Fruit fly (Drosophila melanogaster) whole organism, adult: ENCODE results near the gene B-H2.

Experiments
- CG12768 ChIP-seq: fragments of 200-800 bp; sonication (Bioruptor generic); optimal IDR thresholded peaks from 2 replicates; lab custom pipeline; 2017; ENCODE audit warnings: missing biosample characterization, missing genetic modification characterization, mild to moderate bottlenecking, moderate library complexity, missing genetic modification reagents
- CG14711 ChIP-seq: fragments of 200-800 bp; sonication (Bioruptor generic); optimal IDR thresholded peaks from 2 replicates; lab custom pipeline; 2018; ENCODE audit warnings: missing biosample characterization, mild to moderate bottlenecking, missing genetic modification characterization, moderate library complexity
- CG1620 ChIP-seq: fragments of 200-800 bp; sonication (Bioruptor generic); optimal IDR thresholded peaks from 2 replicates; lab custom pipeline; 2016; ENCODE audit warnings: missing biosample characterization, missing genetic modification characterization
- CG7045 ChIP-seq: fragments of 200-800 bp; sonication (Bioruptor generic); optimal IDR thresholded peaks from 2 replicates; lab custom pipeline; 2017; ENCODE audit warnings: missing biosample characterization, mild to moderate bottlenecking, missing genetic modification characterization
- cic ChIP-seq: fragments of 200-800 bp; sonication (Bioruptor generic); optimal IDR thresholded peaks from 2 replicates; lab custom pipeline; 2017; ENCODE audit warnings: missing biosample characterization, mild to moderate bottlenecking, missing genetic modification characterization, moderate library complexity
- cnc ChIP-seq, 2 experiments: fragments of >200 bp; optimal IDR thresholded peaks; 2 replicates each; lab custom pipeline; 2017
- ovo ChIP-seq: fragments of 200-800 bp; sonication (Bioruptor generic); optimal IDR thresholded peaks from 2 replicates; lab custom pipeline; 2016; ENCODE audit warnings: missing biosample characterization, missing genetic modification characterization
- tj ChIP-seq: fragments of 200-800 bp; sonication (Bioruptor generic); optimal IDR thresholded peaks from 3 replicates; lab custom pipeline; 2017; ENCODE audit warnings: missing biosample characterization, mild to moderate bottlenecking, missing genetic modification characterization, moderate library complexity
- toe ChIP-seq: fragments of 200-800 bp; sonication (Bioruptor generic); optimal IDR thresholded peaks from 2 replicates; lab custom pipeline; 2016; ENCODE audit warnings: missing biosample characterization, missing genetic modification characterization

DNA sequence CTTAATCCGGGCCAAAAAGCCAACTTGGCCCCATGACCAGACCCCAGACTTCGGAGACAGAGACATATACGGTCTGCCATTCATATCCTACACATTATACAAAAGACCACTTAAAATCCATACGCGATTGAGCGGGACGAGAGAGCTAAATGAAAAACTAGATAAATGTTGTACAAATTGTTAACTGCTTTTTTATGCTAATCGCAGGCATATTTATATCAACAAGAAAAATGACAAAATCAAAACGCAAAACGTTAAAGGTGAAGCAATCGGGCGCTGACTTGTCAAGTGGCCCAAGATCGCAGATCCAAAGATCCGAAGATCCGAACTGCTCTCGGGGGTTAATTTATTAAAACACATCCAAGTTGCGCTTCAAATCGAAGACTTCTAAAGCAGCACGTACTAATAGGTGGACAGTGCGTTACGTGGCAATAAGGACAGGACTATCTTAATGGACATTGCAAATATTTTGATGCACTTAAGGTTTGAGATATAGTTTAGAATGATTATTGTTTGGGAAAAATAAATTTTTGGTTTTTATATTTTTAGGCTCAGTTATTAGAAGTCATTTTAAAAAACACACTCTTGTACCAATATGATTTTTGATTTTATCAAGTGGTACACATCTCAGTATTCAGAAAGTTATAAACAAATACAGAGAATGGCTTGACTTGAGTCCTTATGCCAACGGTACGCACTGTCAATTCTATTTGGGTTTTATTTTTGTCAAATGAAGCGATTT lies 15.7 kb downstream of the B-H2 start:
- TF ChIP-seq CG14711: no peak
- TF ChIP-seq tj (GFP tag; lab: Kevin White, UChicago): no peak
- no peak for TF ChIP-seq toe (GFP tag; lab: Kevin White, UChicago)
- TF ChIP-seq ovo (GFP tag; lab: Kevin White, UChicago): no peak
- no peak for TF ChIP-seq CG12768 (GFP tag; lab: Kevin White, UChicago)
- TF ChIP-seq cnc (optimal IDR thresholded peaks at IDR 0.05; lab: Kevin White, UChicago): no peak
- no peak for TF ChIP-seq CG1620 (GFP tag; lab: Kevin White, UChicago)
- no peak for TF ChIP-seq cic (GFP tag; lab: Kevin White, UChicago)
- TF ChIP-seq CG7045: no peak
